Fruit fly (Drosophila melanogaster): ENCODE results near the gene CG42762.

Gene CG42762

dm6 chr2L:8097964-8098945, 45.6 kb downstream of the CG42762 start:
- TF ChIP-seq CG15336 (GFP tag; IDR thresholded peaks at IDR 0.05) (0 out of 2 replicates have a peak, but pooled peaks have one; percentile 28), vri (GFP tag; optimal IDR thresholded peaks at IDR 0.05) (peak; percentile 38), svp (GFP tag) (peak; percentile 67), ss (GFP tag; optimal IDR thresholded peaks at IDR 0.05) (no peak), Hr4 (GFP tag; optimal IDR thresholded peaks at IDR 0.05) (peak; percentile 61)

- TF ChIP-seq svp (GFP tag), result peak; percentile 41
- peak; percentile 2 for TF ChIP-seq CG16779 (tag; optimal IDR thresholded peaks at IDR 0.05)
- peak in 1 of 2 experiments; percentile 33 for TF ChIP-seq salr (GFP tag; optimal IDR thresholded peaks at IDR 0.05)
- peak; percentile 99 for TF ChIP-seq fkh (GFP tag; optimal IDR thresholded peaks at IDR 0.05)
- no peak for TF ChIP-seq CG31627 (GFP tag; optimal IDR thresholded peaks at IDR 0.05)
- TF ChIP-seq Sox14 (GFP tag; optimal IDR thresholded peaks at IDR 0.05), result no peak
- TF ChIP-seq ss (GFP tag; optimal IDR thresholded peaks at IDR 0.05), result peak in 1 of 2 experiments; percentile 55
- no peak for TF ChIP-seq dsx (GFP tag; optimal IDR thresholded peaks at IDR 0.05; ENCODE audit: poor library complexity, severe bottlenecking)
- TF ChIP-seq Eip78C (GFP tag), result peak; percentile 34
- TF ChIP-seq CG6808 (GFP tag; optimal IDR thresholded peaks at IDR 0.05), result peak; percentile 7
- TF ChIP-seq CG34406 (GFP tag; optimal IDR thresholded peaks at IDR 0.05), result no peak
- no peak for TF ChIP-seq Lpt (GFP tag; optimal IDR thresholded peaks at IDR 0.05)
Measured at dm6 chr2L:8097461-8097860, 46.4 kb downstream of the CG42762 start.

- no peak for TF ChIP-seq Hr4 (GFP tag; optimal IDR thresholded peaks at IDR 0.05)
- no peak for TF ChIP-seq Ets96B (tag; optimal IDR thresholded peaks at IDR 0.05)
- no peak for TF ChIP-seq salr (GFP tag; optimal IDR thresholded peaks at IDR 0.05)
- TF ChIP-seq achi (GFP tag; optimal IDR thresholded peaks at IDR 0.05), result no peak
- TF ChIP-seq CG10669 (GFP tag; optimal IDR thresholded peaks at IDR 0.05), result no peak
- TF ChIP-seq fd59A (GFP tag; optimal IDR thresholded peaks at IDR 0.05), result no peak
- peak; percentile 70 for TF ChIP-seq Eip78C (GFP tag)
- TF ChIP-seq svp (GFP tag), result peak; percentile 95
- no peak for TF ChIP-seq CG6276 (GFP tag; optimal IDR thresholded peaks at IDR 0.05)
- TF ChIP-seq vri (GFP tag; optimal IDR thresholded peaks at IDR 0.05), result peak; percentile 87
- TF ChIP-seq fd85E (GFP tag; optimal IDR thresholded peaks at IDR 0.05), result no peak
- peak; percentile 89 for TF ChIP-seq Eip93F (GFP tag; optimal IDR thresholded peaks at IDR 0.05)
- no peak for TF ChIP-seq CG11294 (GFP tag; IDR thresholded peaks at IDR 0.05)
- TF ChIP-seq CG1621 (tag; optimal IDR thresholded peaks at IDR 0.05), result no peak
- TF ChIP-seq Sox102F (GFP tag; optimal IDR thresholded peaks at IDR 0.05), result peak; percentile 2
- no peak for TF ChIP-seq OdsH (GFP tag; optimal IDR thresholded peaks at IDR 0.05)
- no peak for TF ChIP-seq CG7368 (GFP tag; optimal IDR thresholded peaks at IDR 0.05)
- TF ChIP-seq CG11762 (GFP tag; optimal IDR thresholded peaks at IDR 0.05; ENCODE audit: insufficient read depth), result no peak
- TF ChIP-seq CG32006 (GFP tag; optimal IDR thresholded peaks at IDR 0.05), result no peak
- no peak for TF ChIP-seq fkh (GFP tag; optimal IDR thresholded peaks at IDR 0.05)
- peak; percentile 15 to 40 for TF ChIP-seq ss (GFP tag; optimal IDR thresholded peaks at IDR 0.05)
- no peak for TF ChIP-seq Smox (GFP tag; optimal IDR thresholded peaks at IDR 0.05)
- TF ChIP-seq Blimp-1 (GFP tag; optimal IDR thresholded peaks at IDR 0.05), result no peak
- TF ChIP-seq CG4318 (GFP tag; optimal IDR thresholded peaks at IDR 0.05), result no peak
- peak; percentile 37 for TF ChIP-seq CG9139 (GFP tag; optimal IDR thresholded peaks at IDR 0.05)
- no peak for TF ChIP-seq Ets21C (GFP tag; optimal IDR thresholded peaks at IDR 0.05)
- TF ChIP-seq pdm3 (GFP tag; optimal IDR thresholded peaks at IDR 0.05), result no peak
- no peak for TF ChIP-seq CG6792 (GFP tag; optimal IDR thresholded peaks at IDR 0.05)
- TF ChIP-seq dac (GFP tag; optimal IDR thresholded peaks at IDR 0.05), result no peak
- no peak for TF ChIP-seq CG3919 (GFP tag; optimal IDR thresholded peaks at IDR 0.05)
- TF ChIP-seq CG3032 (tag; optimal IDR thresholded peaks at IDR 0.05), result no peak
- TF ChIP-seq lz (GFP tag; optimal IDR thresholded peaks at IDR 0.05), result no peak
- no peak for TF ChIP-seq dsx (GFP tag; optimal IDR thresholded peaks at IDR 0.05; ENCODE audit: poor library complexity, severe bottlenecking)
- TF ChIP-seq CG10631 (GFP tag; optimal IDR thresholded peaks at IDR 0.05), result no peak
- no peak for TF ChIP-seq acj6 (GFP tag; optimal IDR thresholded peaks at IDR 0.05)
- TF ChIP-seq CG34406 (GFP tag; optimal IDR thresholded peaks at IDR 0.05), result no peak
- TF ChIP-seq eg (GFP tag; IDR thresholded peaks at IDR 0.05), result no peak
- TF ChIP-seq CG6163 (GFP tag; IDR thresholded peaks at IDR 0.05), result no peak
- TF ChIP-seq Sox14 (GFP tag; optimal IDR thresholded peaks at IDR 0.05), result peak; percentile 36
Measured at dm6 chr2L:8095176-8095575, 48.7 kb downstream of the CG42762 start.
